Worm (Caenorhabditis elegans) whole organism, young adult: ENCODE measurements around the gene tag-329.

ENCODE experiments used
- C06A6.2 ChIP-seq: fragments of 200-800 bp; sonication (Bioruptor generic); conservative IDR thresholded peaks from 2 replicates; pipeline ENCODE4 v1.3.6; 2022; ENCODE audit warnings: missing genetic modification characterization, missing compliant biosample characterization
- C17E4.6 ChIP-seq: fragments of 200-800 bp; sonication (Bioruptor generic); IDR thresholded peaks from 2 replicates; pipeline ENCODE4 v1.3.6; 2022; ENCODE audit warnings: missing genetic modification reagents, missing genetic modification characterization, missing compliant biosample characterization
- D2030.7 ChIP-seq: fragments of 200-800 bp; sonication (Bioruptor generic); IDR thresholded peaks from 2 replicates; pipeline ENCODE4 v1.3.6; 2022; ENCODE audit warnings: missing genetic modification reagents, missing genetic modification characterization, missing compliant biosample characterization
- F22D6.2 ChIP-seq: sonication (generic microtip); optimal IDR thresholded peaks from 2 replicates; lab custom pipeline; 2016; ENCODE audit warnings: mild to moderate bottlenecking, missing genetic modification characterization, missing compliant biosample characterization
- F23B12.7 ChIP-seq: sonication (generic microtip); optimal IDR thresholded peaks from 2 replicates; lab custom pipeline; 2017; ENCODE audit warnings: missing genetic modification characterization, mild to moderate bottlenecking, missing compliant biosample characterization, antibody characterized with exemption, moderate library complexity; ENCODE audit not compliant: insufficient read depth
- F37B4.10 ChIP-seq: fragments of 200-800 bp; sonication (Bioruptor generic); IDR thresholded peaks from 2 replicates; pipeline ENCODE4 v1.3.6; 2022; ENCODE audit warnings: missing genetic modification characterization, missing compliant biosample characterization
- F57A8.1 ChIP-seq: fragments of 200-800 bp; sonication (Bioruptor generic); optimal IDR thresholded peaks from 2 replicates; lab custom pipeline; 2018; ENCODE audit warnings: mild to moderate bottlenecking, missing genetic modification characterization, moderate library complexity, missing compliant biosample characterization
- Y53G8AR.9 ChIP-seq: fragments of 200-800 bp; sonication (Bioruptor generic); conservative IDR thresholded peaks from 2 replicates; pipeline ENCODE4 v1.3.6; 2022; ENCODE audit warnings: missing genetic modification reagents, missing genetic modification characterization, missing compliant biosample characterization
- Y67H2A.10 ChIP-seq: fragments of 200-800 bp; sonication (Bioruptor generic); conservative IDR thresholded peaks from 2 replicates; pipeline ENCODE4 v1.3.6; 2022; ENCODE audit warnings: missing genetic modification reagents, missing genetic modification characterization, missing compliant biosample characterization
- Y79H2A.3 ChIP-seq: fragments of 200-800 bp; sonication (Bioruptor generic); conservative IDR thresholded peaks from 2 replicates; pipeline ENCODE4 v1.3.6; 2022; ENCODE audit warnings: missing genetic modification reagents, missing genetic modification characterization, missing compliant biosample characterization
- aptf-2 ChIP-seq: fragments of 200-800 bp; sonication (Bioruptor generic); conservative IDR thresholded peaks from 2 replicates; pipeline ENCODE4 v1.3.6; 2022; ENCODE audit warnings: missing genetic modification reagents, missing genetic modification characterization, missing compliant biosample characterization
- atf-7 ChIP-seq: sonication (generic microtip); optimal IDR thresholded peaks from 2 replicates; lab custom pipeline; 2017; ENCODE audit warnings: mild to moderate bottlenecking, missing genetic modification characterization, missing compliant biosample characterization
- athp-1 ChIP-seq: sonication (generic microtip); optimal IDR thresholded peaks from 2 replicates; lab custom pipeline; 2017; ENCODE audit warnings: mild to moderate bottlenecking, missing genetic modification characterization, missing compliant biosample characterization
- attf-3 ChIP-seq: fragments of 200-800 bp; sonication (Bioruptor generic); conservative IDR thresholded peaks from 2 replicates; pipeline ENCODE4 v1.3.6; 2022; ENCODE audit warnings: missing genetic modification reagents, missing genetic modification characterization, missing compliant biosample characterization
- attf-5 ChIP-seq: fragments of 200-800 bp; sonication (Bioruptor generic); optimal IDR thresholded peaks from 2 replicates; lab custom pipeline; 2018; ENCODE audit warnings: mild to moderate bottlenecking, missing genetic modification characterization, missing compliant biosample characterization
- ceh-100 ChIP-seq: fragments of 200-800 bp; sonication (Bioruptor generic); IDR thresholded peaks from 2 replicates; pipeline ENCODE4 v1.3.6; 2022; ENCODE audit warnings: missing genetic modification reagents, missing genetic modification characterization, missing compliant biosample characterization
- ceh-27 ChIP-seq: fragments of 200-800 bp; sonication (Bioruptor generic); optimal IDR thresholded peaks from 2 replicates; lab custom pipeline; 2018; ENCODE audit warnings: mild to moderate bottlenecking, missing genetic modification characterization, moderate library complexity, missing compliant biosample characterization
- ceh-40 ChIP-seq: fragments of 200-800 bp; sonication (Bioruptor generic); IDR thresholded peaks from 2 replicates; pipeline ENCODE4 v1.3.6; 2022; ENCODE audit warnings: missing genetic modification characterization, missing compliant biosample characterization
- ceh-58 ChIP-seq: fragments of 200-800 bp; sonication (Bioruptor generic); IDR thresholded peaks from 2 replicates; pipeline ENCODE4 v1.3.6; 2022; ENCODE audit warnings: missing genetic modification characterization, missing compliant biosample characterization
- die-1 ChIP-seq: sonication (generic microtip); optimal IDR thresholded peaks from 2 replicates; lab custom pipeline; 2016; ENCODE audit warnings: missing genotype, mild to moderate bottlenecking, missing genetic modification characterization, missing compliant biosample characterization
- dpff-1 ChIP-seq: sonication (generic microtip); optimal IDR thresholded peaks from 2 replicates; lab custom pipeline; 2017; ENCODE audit warnings: mild to moderate bottlenecking, missing genetic modification characterization, missing compliant biosample characterization
- efl-1 ChIP-seq: fragments of 150-350 bp; optimal IDR thresholded peaks from 2 replicates; lab custom pipeline; 2014; ENCODE audit warnings: missing biosample characterization, missing genetic modification reagents, missing genetic modification characterization
- egl-18 ChIP-seq: fragments of 200-800 bp; sonication (Bioruptor generic); IDR thresholded peaks from 2 replicates; pipeline ENCODE4 v1.3.6; 2022; ENCODE audit warnings: missing genetic modification reagents, missing genetic modification characterization, missing compliant biosample characterization
- fkh-3 ChIP-seq: sonication (generic microtip); optimal IDR thresholded peaks from 2 replicates; lab custom pipeline; 2016; ENCODE audit warnings: mild to moderate bottlenecking, missing genetic modification characterization, missing compliant biosample characterization
- hmg-1.2 ChIP-seq: fragments of 200-800 bp; sonication (Bioruptor generic); IDR thresholded peaks from 2 replicates; pipeline ENCODE4 v1.3.6; 2022; ENCODE audit warnings: missing genetic modification reagents, missing genetic modification characterization, missing compliant biosample characterization
- hrde-1 ChIP-seq: sonication (generic microtip); optimal IDR thresholded peaks from 2 replicates; lab custom pipeline; 2016; ENCODE audit warnings: missing genetic modification characterization, mild to moderate bottlenecking, missing compliant biosample characterization, moderate library complexity, missing genotype, missing genetic modification reagents, borderline replicate concordance
- lag-1 ChIP-seq: fragments of 200-800 bp; sonication (Bioruptor generic); IDR thresholded peaks from 2 replicates; pipeline ENCODE4 v1.3.6; 2022; ENCODE audit warnings: missing genetic modification reagents, missing genetic modification characterization, missing compliant biosample characterization
- lin-26 ChIP-seq: fragments of 200-800 bp; sonication (Bioruptor generic); IDR thresholded peaks from 2 replicates; pipeline ENCODE4 v1.3.6; 2022; ENCODE audit warnings: missing genetic modification reagents, missing genetic modification characterization, missing compliant biosample characterization
- lin-35 ChIP-seq, 3 experiments: fragments of 150-350 bp in 2 of 3; sonication (generic microtip) in 1 of 3; optimal IDR thresholded peaks; 2 replicates each; lab custom pipeline; 2014 to 2018; ENCODE audit warnings: missing biosample characterization in 3 of 3, missing genetic modification characterization in 3 of 3, missing genetic modification reagents in 3 of 3
- lir-1 ChIP-seq: fragments of 200-800 bp; sonication (Bioruptor generic); conservative IDR thresholded peaks from 2 replicates; pipeline ENCODE4 v1.3.6; 2022; ENCODE audit warnings: missing genetic modification reagents, missing genetic modification characterization, missing compliant biosample characterization
- madf-3 ChIP-seq: fragments of 200-800 bp; sonication (Bioruptor generic); IDR thresholded peaks from 2 replicates; pipeline ENCODE4 v1.3.6; 2022; ENCODE audit warnings: missing genetic modification reagents, missing genetic modification characterization, missing compliant biosample characterization
- madf-8 ChIP-seq: fragments of 200-800 bp; sonication (Bioruptor generic); conservative IDR thresholded peaks from 2 replicates; pipeline ENCODE4 v1.3.6; 2022; ENCODE audit warnings: missing genetic modification reagents, missing genetic modification characterization, missing compliant biosample characterization
- nhr-179 ChIP-seq: sonication (generic microtip); optimal IDR thresholded peaks from 2 replicates; lab custom pipeline; 2016; ENCODE audit warnings: mild to moderate bottlenecking, missing genetic modification characterization, missing compliant biosample characterization
- nhr-27 ChIP-seq: fragments of 200-800 bp; sonication (Bioruptor generic); optimal IDR thresholded peaks from 2 replicates; lab custom pipeline; 2018; ENCODE audit warnings: mild to moderate bottlenecking, missing genetic modification characterization, moderate library complexity, missing compliant biosample characterization
- rec-8 ChIP-seq, 2 experiments: sonication (generic microtip); optimal IDR thresholded peaks; 2 replicates each; lab custom pipeline; 2016; ENCODE audit warnings: mild to moderate bottlenecking in 2 of 2, missing genetic modification characterization in 2 of 2, missing genetic modification reagents in 2 of 2, missing genotype in 2 of 2, missing biosample characterization in 1 of 2, missing compliant biosample characterization in 1 of 2, moderate library complexity in 1 of 2
- sdz-38 ChIP-seq: sonication (generic microtip); optimal IDR thresholded peaks from 2 replicates; lab custom pipeline; 2016; ENCODE audit warnings: missing genotype, missing genetic modification characterization, missing compliant biosample characterization
- somi-1 ChIP-seq: fragments of 200-800 bp; sonication (Bioruptor generic); optimal IDR thresholded peaks from 2 replicates; lab custom pipeline; 2018; ENCODE audit warnings: mild to moderate bottlenecking, missing genetic modification characterization, missing compliant biosample characterization
- unc-130 ChIP-seq: sonication (generic microtip); optimal IDR thresholded peaks from 2 replicates; lab custom pipeline; 2016; ENCODE audit warnings: missing genetic modification reagents, missing genetic modification characterization, missing compliant biosample characterization
- zim-3 ChIP-seq: sonication (generic microtip); optimal IDR thresholded peaks from 2 replicates; lab custom pipeline; 2017; ENCODE audit warnings: mild to moderate bottlenecking, missing genetic modification characterization, moderate library complexity, missing compliant biosample characterization
- ztf-18 ChIP-seq: sonication (generic microtip); optimal IDR thresholded peaks from 2 replicates; lab custom pipeline; 2016; ENCODE audit warnings: missing genotype, mild to moderate bottlenecking, missing genetic modification characterization, missing compliant biosample characterization
- ztf-25 ChIP-seq: fragments of 200-800 bp; sonication (Bioruptor generic); IDR thresholded peaks from 2 replicates; pipeline ENCODE4 v1.3.6; 2022; ENCODE audit warnings: missing genetic modification reagents, missing genetic modification characterization, missing compliant biosample characterization
- ztf-3 ChIP-seq: fragments of 200-800 bp; sonication (Bioruptor generic); optimal IDR thresholded peaks from 2 replicates; lab custom pipeline; 2018; ENCODE audit warnings: mild to moderate bottlenecking, missing genetic modification characterization, missing compliant biosample characterization

tag-329 gene

DNA sequence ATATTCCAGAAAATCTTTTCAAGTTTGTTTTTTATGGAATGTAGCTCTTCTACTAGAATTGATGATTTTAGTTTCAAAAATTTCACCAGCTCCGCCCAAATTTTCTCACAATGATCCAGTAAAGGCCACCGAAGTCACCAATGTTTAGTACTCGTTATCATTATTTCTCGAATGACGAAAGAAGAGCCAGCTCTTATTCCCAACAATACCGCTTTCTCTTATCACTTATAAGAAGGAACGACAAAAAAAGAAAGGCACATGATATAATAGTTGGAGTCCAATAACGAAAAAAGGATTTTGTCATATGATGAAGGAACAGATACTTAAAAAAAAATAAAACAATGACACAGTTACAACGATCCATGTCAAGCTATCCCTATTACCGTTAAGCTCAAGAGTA, 36.3 kb downstream of the tag-329 start:
- TF ChIP-seq unc-130 (no peak), Y67H2A.10 (GFP tag; lab: Robert Waterston, UW) (no peak), die-1 (tag; lab: Kevin White, UChicago) (no peak), dpff-1 (tag; lab: Kevin White, UChicago) (no peak), ceh-58 (no peak), D2030.7 (GFP tag; lab: Robert Waterston, UW) (no peak), egl-18 (GFP tag; lab: Robert Waterston, UW) (no peak), madf-8 (GFP tag; lab: Robert Waterston, UW) (no peak), C06A6.2 (GFP tag; lab: Robert Waterston, UW) (no peak)
- TF ChIP-seq, all 124 proteins: peak for 0

DNA sequence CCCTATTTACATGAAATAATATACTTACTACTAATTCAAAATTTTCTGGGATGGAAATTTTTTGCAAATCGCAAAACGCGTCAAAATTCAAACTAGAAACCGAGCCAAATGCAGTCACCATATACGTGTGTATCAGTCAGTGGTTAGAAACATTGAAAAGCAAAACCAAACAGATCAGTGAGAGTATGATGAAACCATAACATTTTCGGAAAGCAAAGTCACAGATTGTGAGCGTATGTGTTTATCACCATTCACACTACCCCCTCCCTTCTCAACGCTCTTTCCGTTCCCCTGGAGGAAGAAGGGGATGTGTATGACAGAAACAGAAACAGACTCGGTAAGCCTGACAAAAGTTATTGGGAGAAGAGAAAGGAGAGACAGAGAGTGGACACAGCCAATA, 37.0 kb downstream of the tag-329 start:
- no peak for TF ChIP-seq ceh-27
- no peak for TF ChIP-seq ztf-25 (GFP tag; lab: Robert Waterston, UW)
- no peak for TF ChIP-seq Y53G8AR.9 (GFP tag; lab: Robert Waterston, UW)
- TF ChIP-seq lir-1 (GFP tag; lab: Robert Waterston, UW), result no peak
- TF ChIP-seq attf-5 (GFP tag; lab: Kevin White, UChicago), result no peak

DNA sequence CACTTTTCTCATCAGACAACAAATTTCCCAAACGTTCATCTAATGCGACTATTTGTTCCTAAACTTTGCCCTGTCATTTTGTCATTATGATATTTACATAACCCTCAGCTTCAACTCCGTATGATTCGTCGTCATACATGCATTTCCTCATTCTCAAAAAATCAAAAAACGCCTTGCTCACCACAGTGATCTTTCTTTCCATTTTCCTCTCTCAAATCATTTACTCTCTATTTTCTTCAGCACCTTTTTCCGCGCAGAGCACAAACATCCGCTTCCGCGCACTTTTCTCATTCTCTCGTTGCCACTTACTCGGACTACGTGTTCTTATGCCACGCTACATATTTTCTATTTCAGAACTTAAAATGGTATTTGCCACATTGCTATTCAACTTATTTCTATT, 42.3 kb downstream of the tag-329 start, which contains the start of gene F25B3.2:
TSS of gene F25B3.2 (plus strand) at position 301 of the 400 bp plus-strand sequence.
- TF ChIP-seq aptf-2, result no peak
- no peak for TF ChIP-seq ztf-3
- no peak for TF ChIP-seq hmg-1.2 (GFP tag; lab: Robert Waterston, UW)
- TF ChIP-seq fkh-3 (tag; lab: Kevin White, UChicago), result no peak
- TF ChIP-seq lin-35 (GFP tag; optimal IDR thresholded peaks at IDR 0.05; lab: Kevin White, UChicago), result no peak
- TF ChIP-seq C17E4.6 (GFP tag; lab: Robert Waterston, UW), result no peak
- TF ChIP-seq athp-1, result no peak
- TF ChIP-seq die-1 (tag; lab: Kevin White, UChicago), result no peak
- TF ChIP-seq somi-1 (GFP tag; lab: Kevin White, UChicago), result no peak
- no peak for TF ChIP-seq Y79H2A.3 (GFP tag; lab: Robert Waterston, UW)
- TF ChIP-seq nhr-179 (tag; lab: Kevin White, UChicago), result no peak
- TF ChIP-seq F23B12.7 (tag; lab: Kevin White, UChicago), result no peak
- TF ChIP-seq D2030.7 (GFP tag; lab: Robert Waterston, UW), result no peak
- TF ChIP-seq F57A8.1 (GFP tag; lab: Kevin White, UChicago), result no peak
- TF ChIP-seq ceh-40 (GFP tag; lab: Robert Waterston, UW), result no peak
- no peak for TF ChIP-seq Y67H2A.10 (GFP tag; lab: Robert Waterston, UW)
- no peak for TF ChIP-seq lin-26 (GFP tag; lab: Robert Waterston, UW)

DNA sequence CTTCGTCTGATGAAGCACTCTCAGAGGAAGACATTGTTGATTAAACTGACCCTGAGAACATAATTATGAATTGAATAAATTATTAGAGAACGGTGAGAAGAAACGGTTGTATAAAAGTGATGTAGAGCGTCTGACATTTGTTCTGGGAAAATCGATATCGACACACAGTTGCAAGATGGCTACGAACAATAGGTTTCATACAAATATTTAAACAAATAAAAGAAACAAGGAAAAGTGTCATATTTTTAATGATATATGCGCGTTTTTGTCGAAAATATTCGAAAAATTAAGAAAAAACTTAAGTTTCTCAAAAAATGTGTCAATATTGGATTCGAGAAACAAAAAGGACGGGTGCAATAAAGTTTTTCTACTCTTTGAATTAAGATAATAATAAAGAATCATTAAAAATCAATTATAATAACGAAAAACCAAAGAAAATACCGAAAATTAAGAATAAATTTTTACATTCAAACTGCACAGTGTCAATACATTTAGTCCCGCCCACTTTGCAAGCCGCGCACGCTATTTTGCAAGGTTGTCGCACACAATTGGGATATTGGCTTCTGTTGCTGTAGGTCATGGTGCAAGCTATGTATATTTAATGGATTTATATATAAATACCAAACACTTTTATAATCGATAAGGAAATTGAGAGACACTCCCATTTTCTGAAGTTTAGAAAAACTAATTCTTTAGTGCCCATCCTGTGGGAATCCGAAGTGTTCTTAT, 48.0 kb downstream of the tag-329 start, which contains the start of gene rtfo-1:
TSS of gene rtfo-1 (minus strand) at position 51 of the 729 bp plus-strand sequence.
- no peak for TF ChIP-seq Y53G8AR.9 (GFP tag; lab: Robert Waterston, UW)
- TF ChIP-seq hrde-1 (tag; lab: Kevin White, UChicago), result no peak
- no peak for TF ChIP-seq madf-3 (GFP tag; lab: Robert Waterston, UW)
- no peak for TF ChIP-seq F37B4.10 (GFP tag; lab: Robert Waterston, UW)
- no peak for TF ChIP-seq atf-7 (tag; lab: Kevin White, UChicago)
- no peak for TF ChIP-seq attf-3
- no peak for TF ChIP-seq zim-3 (tag; lab: Kevin White, UChicago)
- no peak for TF ChIP-seq rec-8 (tag; optimal IDR thresholded peaks at IDR 0.05; lab: Kevin White, UChicago)
- no peak for TF ChIP-seq lag-1
- no peak for TF ChIP-seq sdz-38 (tag; lab: Kevin White, UChicago)
- TF ChIP-seq ceh-58, result no peak
- TF ChIP-seq nhr-27 (tag; lab: Kevin White, UChicago), result no peak
- TF ChIP-seq ztf-18, result peak; percentile 34
- no peak for TF ChIP-seq C17E4.6 (GFP tag; lab: Robert Waterston, UW)
- no peak for TF ChIP-seq ceh-100 (GFP tag; lab: Robert Waterston, UW)
- no peak for TF ChIP-seq F22D6.2 (tag; lab: Kevin White, UChicago)
- TF ChIP-seq efl-1 (GFP tag; lab: Kevin White, UChicago), result peak; percentile 1
- no peak for TF ChIP-seq ztf-25 (GFP tag; lab: Robert Waterston, UW)
